Worm (Caenorhabditis elegans) whole organism, L4 larva: Measurements from ENCODE around the gene fbxa-183.

ENCODE experiments used
- F49E8.2 ChIP-seq: sonication (generic microtip); optimal IDR thresholded peaks from 2 replicates; lab custom pipeline; 2016; ENCODE audit warnings: missing compliant biosample characterization, mild to moderate bottlenecking, missing genetic modification characterization, borderline replicate concordance
- R02D3.7 ChIP-seq: fragments of 150-350 bp; sonication (generic microtip); optimal IDR thresholded peaks from 3 replicates; lab custom pipeline; 2014; ENCODE audit warnings: missing biosample characterization, missing genetic modification characterization
- T20F7.1 ChIP-seq: fragments of 200-800 bp; sonication (Bioruptor generic); optimal IDR thresholded peaks from 2 replicates; lab custom pipeline; 2018; ENCODE audit warnings: mild to moderate bottlenecking, missing genetic modification characterization, missing compliant biosample characterization
- T26A8.4 ChIP-seq: fragments of 200-800 bp; sonication (Bioruptor generic); IDR thresholded peaks from 2 replicates; pipeline ENCODE4 v1.3.6; 2022; ENCODE audit warnings: missing genetic modification characterization, missing compliant biosample characterization
- Y105C5A.15 ChIP-seq: fragments of 200-800 bp; sonication (Bioruptor generic); IDR thresholded peaks from 2 replicates; pipeline ENCODE4 v1.3.6; 2022; ENCODE audit warnings: missing genetic modification characterization, missing compliant biosample characterization
- Y75B8A.6 ChIP-seq: fragments of 200-800 bp; sonication (Bioruptor generic); IDR thresholded peaks from 2 replicates; pipeline ENCODE4 v1.3.6; 2022; ENCODE audit warnings: missing genetic modification reagents, missing genetic modification characterization, missing compliant biosample characterization
- ZK546.5 ChIP-seq, 2 experiments: sonication (generic microtip); optimal IDR thresholded peaks; 2 replicates each; lab custom pipeline; 2017; ENCODE audit warnings: missing biosample characterization in 2 of 2, missing genetic modification characterization in 2 of 2
- aha-1 ChIP-seq: fragments of 150-350 bp; peaks from one replicate; lab custom pipeline; 2014; ENCODE audit warnings: missing biosample characterization, missing genetic modification characterization
- ceh-20 ChIP-seq: fragments of 200-800 bp; sonication (Bioruptor generic); IDR thresholded peaks from 2 replicates; pipeline ENCODE4 v1.3.6; 2022; ENCODE audit warnings: missing genetic modification reagents, missing genetic modification characterization, missing compliant biosample characterization
- cey-2 ChIP-seq: sonication (generic microtip); optimal IDR thresholded peaks from 3 replicates; lab custom pipeline; 2017; ENCODE audit warnings: missing genetic modification characterization, mild to moderate bottlenecking, missing compliant biosample characterization, antibody characterized with exemption, borderline replicate concordance; ENCODE audit not compliant: insufficient read depth
- daf-16 ChIP-seq, 3 experiments: sonication (generic microtip); optimal IDR thresholded peaks; 2 replicates each; lab custom pipeline; 2016 to 2017; ENCODE audit warnings: missing genetic modification characterization in 3 of 3, missing genetic modification reagents in 3 of 3, mild to moderate bottlenecking in 2 of 3, missing compliant biosample characterization in 2 of 3, missing biosample characterization in 1 of 3, moderate library complexity in 1 of 3
- dmd-9 ChIP-seq: fragments of 200-800 bp; sonication (Bioruptor generic); IDR thresholded peaks from 2 replicates; pipeline ENCODE4 v1.3.6; 2022; ENCODE audit warnings: missing genetic modification reagents, missing genetic modification characterization, missing compliant biosample characterization
- dpl-1 ChIP-seq: fragments of 150-350 bp; optimal IDR thresholded peaks from 2 replicates; lab custom pipeline; 2014; ENCODE audit warnings: missing biosample characterization, missing genetic modification reagents, missing genetic modification characterization
- dve-1 ChIP-seq: sonication (generic microtip); optimal IDR thresholded peaks from 2 replicates; lab custom pipeline; 2017; ENCODE audit warnings: antibody characterized with exemption, mild to moderate bottlenecking, missing genetic modification characterization, missing compliant biosample characterization; ENCODE audit not compliant: insufficient read depth
- egl-43 ChIP-seq: fragments of 200-800 bp; sonication (Bioruptor generic); IDR thresholded peaks from 2 replicates; pipeline ENCODE4 v1.3.6; 2022; ENCODE audit warnings: missing genetic modification reagents, missing genetic modification characterization, missing compliant biosample characterization
- fos-1 ChIP-seq: fragments of 150-350 bp; optimal IDR thresholded peaks from 2 replicates; lab custom pipeline; 2014; ENCODE audit warnings: missing biosample characterization, missing genetic modification characterization
- gei-8 ChIP-seq: fragments of 200-800 bp; sonication (Bioruptor generic); optimal IDR thresholded peaks from 2 replicates; lab custom pipeline; 2018; ENCODE audit warnings: mild to moderate bottlenecking, missing genetic modification characterization, missing compliant biosample characterization
- hif-1 ChIP-seq, 2 experiments: sonication (generic microtip); optimal IDR thresholded peaks; 2 replicates each; lab custom pipeline; 2016 to 2017; ENCODE audit warnings: missing compliant biosample characterization in 2 of 2, missing genetic modification characterization in 2 of 2, missing genetic modification reagents in 2 of 2, missing genotype in 2 of 2, mild to moderate bottlenecking in 1 of 2
- hlh-11 ChIP-seq: fragments of 200-800 bp; sonication (Bioruptor generic); optimal IDR thresholded peaks from 2 replicates; lab custom pipeline; 2018; ENCODE audit warnings: mild to moderate bottlenecking, missing genetic modification characterization, missing compliant biosample characterization
- hmg-1.1 ChIP-seq: fragments of 200-800 bp; sonication (Bioruptor generic); IDR thresholded peaks from 2 replicates; pipeline ENCODE4 v1.3.6; 2022; ENCODE audit warnings: missing genetic modification reagents, missing genetic modification characterization, missing compliant biosample characterization
- lin-1 ChIP-seq: fragments of 200-800 bp; sonication (Bioruptor generic); IDR thresholded peaks from 2 replicates; pipeline ENCODE4 v1.3.6; 2022; ENCODE audit warnings: missing genetic modification reagents, missing genetic modification characterization, missing compliant biosample characterization
- lin-39 ChIP-seq: fragments of 150-350 bp; optimal IDR thresholded peaks from 2 replicates; lab custom pipeline; 2014; ENCODE audit warnings: missing biosample characterization, missing genetic modification reagents, missing genetic modification characterization
- lsy-2 ChIP-seq, 2 experiments: fragments of 150-350 bp in 1 of 2; sonication (generic microtip) in 1 of 2; optimal IDR thresholded peaks; 2 replicates each; lab custom pipeline; 2014 to 2017; ENCODE audit warnings: missing biosample characterization in 2 of 2, missing genetic modification characterization in 2 of 2
- mdl-1 ChIP-seq, 2 experiments: fragments of 150-350 bp in 1 of 2; sonication (generic microtip) in 1 of 2; optimal IDR thresholded peaks; 2 replicates each; lab custom pipeline; 2014 to 2017; ENCODE audit warnings: missing biosample characterization in 2 of 2, missing genetic modification characterization in 2 of 2
- mdt-29 ChIP-seq: fragments of 200-800 bp; sonication (Bioruptor generic); IDR thresholded peaks from 2 replicates; pipeline ENCODE4 v1.3.6; 2022; ENCODE audit warnings: missing genetic modification reagents, missing genetic modification characterization, missing compliant biosample characterization
- mep-1 ChIP-seq: fragments of 150-350 bp; sonication (generic microtip); optimal IDR thresholded peaks from 3 replicates; lab custom pipeline; 2014; ENCODE audit warnings: missing biosample characterization, missing genetic modification characterization
- mes-2 ChIP-seq: sonication (generic microtip); optimal IDR thresholded peaks from 2 replicates; lab custom pipeline; 2016; ENCODE audit warnings: missing genotype, mild to moderate bottlenecking, missing genetic modification characterization, missing compliant biosample characterization; ENCODE audit not compliant: poor library complexity, severe bottlenecking
- mxl-2 ChIP-seq: fragments of 200-800 bp; sonication (Bioruptor generic); conservative IDR thresholded peaks from 2 replicates; pipeline ENCODE4 v1.3.6; 2022; ENCODE audit warnings: missing genetic modification reagents, missing genetic modification characterization, missing compliant biosample characterization
- nhr-10 ChIP-seq: fragments of 150-350 bp; optimal IDR thresholded peaks from 2 replicates; lab custom pipeline; 2014; ENCODE audit warnings: missing biosample characterization, missing genetic modification characterization
- nhr-25 ChIP-seq: sonication (generic microtip); optimal IDR thresholded peaks from 2 replicates; lab custom pipeline; 2017; ENCODE audit warnings: missing genetic modification characterization, mild to moderate bottlenecking, missing compliant biosample characterization, antibody characterized with exemption, moderate library complexity, borderline replicate concordance; ENCODE audit not compliant: insufficient read depth
- nhr-28 ChIP-seq: fragments of 150-350 bp; optimal IDR thresholded peaks from 2 replicates; lab custom pipeline; 2014; ENCODE audit warnings: missing biosample characterization, missing genetic modification characterization
- nhr-42 ChIP-seq: fragments of 200-800 bp; sonication (Bioruptor generic); IDR thresholded peaks from 2 replicates; pipeline ENCODE4 v1.3.6; 2022; ENCODE audit warnings: missing genetic modification characterization, missing compliant biosample characterization
- nhr-6 ChIP-seq: fragments of 150-350 bp; optimal IDR thresholded peaks from 2 replicates; lab custom pipeline; 2014; ENCODE audit warnings: missing biosample characterization, missing genetic modification characterization
- nhr-76 ChIP-seq: fragments of 150-350 bp; optimal IDR thresholded peaks from 2 replicates; lab custom pipeline; 2014; ENCODE audit warnings: missing biosample characterization, missing genetic modification characterization
- nhr-77 ChIP-seq: fragments of 150-350 bp; optimal IDR thresholded peaks from 2 replicates; lab custom pipeline; 2014; ENCODE audit warnings: missing biosample characterization, missing genetic modification characterization
- php-3 ChIP-seq: fragments of 200-800 bp; sonication (Bioruptor generic); IDR thresholded peaks from 2 replicates; pipeline ENCODE4 v1.3.6; 2022; ENCODE audit warnings: missing genetic modification reagents, missing genetic modification characterization, missing compliant biosample characterization
- pqm-1 ChIP-seq: sonication (generic microtip); optimal IDR thresholded peaks from 2 replicates; lab custom pipeline; 2017; ENCODE audit warnings: missing biosample characterization, missing genetic modification characterization
- sdz-12 ChIP-seq: fragments of 200-800 bp; sonication (Bioruptor generic); optimal IDR thresholded peaks from 2 replicates; lab custom pipeline; 2018; ENCODE audit warnings: mild to moderate bottlenecking, missing genetic modification characterization, missing compliant biosample characterization
- set-16 ChIP-seq: fragments of 200-800 bp; sonication (Bioruptor generic); IDR thresholded peaks from 2 replicates; pipeline ENCODE4 v1.3.6; 2022; ENCODE audit warnings: missing genetic modification reagents, missing genetic modification characterization, missing compliant biosample characterization
- snpc-1.2 ChIP-seq: fragments of 200-800 bp; sonication (Bioruptor generic); IDR thresholded peaks from 2 replicates; pipeline ENCODE4 v1.3.6; 2022; ENCODE audit warnings: missing genetic modification reagents, missing genetic modification characterization, missing compliant biosample characterization
- snpc-4 ChIP-seq: fragments of 150-350 bp; optimal IDR thresholded peaks from 2 replicates; lab custom pipeline; 2014; ENCODE audit warnings: missing biosample characterization, missing genetic modification characterization
- spr-3 ChIP-seq: fragments of 200-800 bp; sonication (Bioruptor generic); optimal IDR thresholded peaks from 2 replicates; lab custom pipeline; 2018; ENCODE audit warnings: mild to moderate bottlenecking, missing genetic modification characterization, missing compliant biosample characterization
- tag-97 ChIP-seq: fragments of 200-800 bp; sonication (Bioruptor generic); IDR thresholded peaks from 2 replicates; pipeline ENCODE4 v1.3.6; 2022; ENCODE audit warnings: missing genetic modification characterization, missing compliant biosample characterization
- tra-1 ChIP-seq: fragments of 200-800 bp; sonication (Bioruptor generic); IDR thresholded peaks from 2 replicates; pipeline ENCODE4 v1.3.6; 2022; ENCODE audit warnings: missing genetic modification reagents, missing genetic modification characterization, missing compliant biosample characterization
- unc-62 ChIP-seq, 3 experiments: fragments of 150-350 bp in 1 of 3; sonication (generic microtip); optimal IDR thresholded peaks in 2 of 3; peaks in 1 of 3; 1 replicate in 1 of 3; 2 replicates in 2 of 3; lab custom pipeline; 2014 to 2017; ENCODE audit warnings: missing biosample characterization in 3 of 3, missing genetic modification characterization in 3 of 3, missing genetic modification reagents in 3 of 3, missing genotype in 1 of 3
- vab-7 ChIP-seq: fragments of 200-800 bp; sonication (Bioruptor generic); IDR thresholded peaks from 2 replicates; pipeline ENCODE4 v1.3.6; 2022; ENCODE audit warnings: missing genetic modification reagents, missing genetic modification characterization, missing compliant biosample characterization
- zip-2 ChIP-seq: fragments of 150-350 bp; optimal IDR thresholded peaks from 2 replicates; lab custom pipeline; 2014; ENCODE audit warnings: missing biosample characterization, missing genetic modification characterization
- ztf-11 ChIP-seq: fragments of 150-350 bp; optimal IDR thresholded peaks from 2 replicates; lab custom pipeline; 2014; ENCODE audit warnings: missing biosample characterization, missing genetic modification characterization
- ztf-7 ChIP-seq: fragments of 150-350 bp; optimal IDR thresholded peaks from 2 replicates; lab custom pipeline; 2014; ENCODE audit warnings: missing biosample characterization, missing genetic modification characterization

fbxa-183 gene

ce11 chrV:5768292-5768695 lies 14.3 kb downstream of the fbxa-183 start:
- no peak for TF ChIP-seq Y105C5A.15
- TF ChIP-seq ZK546.5 (tag; optimal IDR thresholded peaks at IDR 0.05; lab: Kevin White, UChicago), result no peak
- no peak for TF ChIP-seq spr-3 (GFP tag; lab: Kevin White, UChicago)
- TF ChIP-seq egl-43 (GFP tag; lab: Robert Waterston, UW), result no peak
- TF ChIP-seq T20F7.1 (GFP tag; lab: Kevin White, UChicago), result peak; percentile 15
- no peak for TF ChIP-seq nhr-6 (tag; lab: Kevin White, UChicago)
- TF ChIP-seq ztf-7 (tag; lab: Kevin White, UChicago), result peak; percentile 17
- no peak for TF ChIP-seq F49E8.2 (tag; lab: Kevin White, UChicago)
- peak; percentile 81 for TF ChIP-seq nhr-28 (tag; lab: Kevin White, UChicago)
- peak; percentile 33 for TF ChIP-seq pqm-1
- TF ChIP-seq mxl-2, result peak; percentile 97
- TF ChIP-seq mep-1, result peak; percentile 28
- TF ChIP-seq sdz-12, result no peak
- peak; percentile 88 to 91 for TF ChIP-seq mdl-1 (tag; optimal IDR thresholded peaks at IDR 0.05; lab: Kevin White, UChicago)
- peak; percentile 46 for TF ChIP-seq T26A8.4 (GFP tag; lab: Robert Waterston, UW)
- TF ChIP-seq R02D3.7 (tag; lab: Kevin White, UChicago), result no peak
- TF ChIP-seq set-16 (GFP tag; lab: Robert Waterston, UW), result no peak
- peak; percentile 80; the same call in 1 of the 2 replicates for TF ChIP-seq ceh-20
- no peak for TF ChIP-seq vab-7
- peak in 1 of 2 experiments; percentile 44 for TF ChIP-seq daf-16 (GFP tag; optimal IDR thresholded peaks at IDR 0.05; lab: Kevin White, UChicago)
- TF ChIP-seq daf-16 (tag; optimal IDR thresholded peaks at IDR 0.05; lab: Kevin White, UChicago), result peak; percentile 66
- TF ChIP-seq tag-97 (GFP tag; lab: Robert Waterston, UW), result no peak
- TF ChIP-seq nhr-10 (tag; lab: Kevin White, UChicago), result peak; percentile 79
- TF ChIP-seq nhr-25 (tag; lab: Kevin White, UChicago), result peak; percentile 64
- TF ChIP-seq tra-1 (GFP tag; lab: Robert Waterston, UW), result peak; percentile 40; the same call in 1 of the 2 replicates
- TF ChIP-seq hmg-1.1 (GFP tag; lab: Robert Waterston, UW), result 0 out of 2 replicates have a peak, but pooled peaks have one; percentile 11
- peak in 1 of 2 experiments; percentile 71 for TF ChIP-seq unc-62 (GFP tag; optimal IDR thresholded peaks at IDR 0.05 in 1 of 2; lab: Kevin White, UChicago)
- no peak for TF ChIP-seq unc-62 (tag; optimal IDR thresholded peaks at IDR 0.05; lab: Kevin White, UChicago)
- TF ChIP-seq dpl-1 (GFP tag; lab: Kevin White, UChicago), result peak; percentile 30
- TF ChIP-seq gei-8, result peak; percentile 71
- peak; percentile 86 for TF ChIP-seq dve-1
- no peak for TF ChIP-seq dmd-9
- no peak for TF ChIP-seq nhr-42 (GFP tag; lab: Robert Waterston, UW)
- TF ChIP-seq fos-1 (tag; lab: Kevin White, UChicago), result no peak
- TF ChIP-seq Y75B8A.6, result no peak
- TF ChIP-seq php-3 (GFP tag; lab: Robert Waterston, UW), result peak; percentile 61; the same call in 1 of the 2 replicates
- TF ChIP-seq nhr-76, result no peak
- TF ChIP-seq ztf-11 (tag; lab: Kevin White, UChicago), result no peak
- TF ChIP-seq nhr-77 (tag; lab: Kevin White, UChicago), result peak; percentile 9
- peak; percentile 73; the same call in 1 of the 2 replicates for TF ChIP-seq lin-1
- TF ChIP-seq mdt-29, result no peak
- TF ChIP-seq cey-2 (tag; lab: Kevin White, UChicago), result peak; percentile 93
- TF ChIP-seq lsy-2 (tag; optimal IDR thresholded peaks at IDR 0.05; lab: Kevin White, UChicago), result peak in 1 of 2 experiments; percentile 54
- TF ChIP-seq lin-39 (tag; lab: Kevin White, UChicago), result no peak
- no peak for TF ChIP-seq snpc-4 (tag; lab: Kevin White, UChicago)
- peak; percentile 6 to 21 for TF ChIP-seq hif-1 (tag; optimal IDR thresholded peaks at IDR 0.05; lab: Kevin White, UChicago)
- no peak for TF ChIP-seq snpc-1.2
- peak; percentile 18 for TF ChIP-seq zip-2 (tag; lab: Kevin White, UChicago)
- no peak for TF ChIP-seq aha-1 (tag; lab: Kevin White, UChicago)
- no peak for TF ChIP-seq mes-2
- peak; percentile 98 for TF ChIP-seq hlh-11
